Fruit fly (Drosophila melanogaster): ENCODE measurements around the gene RpL22.

Gene RpL22

dm6 chrX:758892-759621, 5.9 kb downstream of the RpL22 start, which contains the start of gene CG5273 (continued):
- TF ChIP-seq Eip74EF (GFP tag; optimal IDR thresholded peaks at IDR 0.05): no peak
- no peak for TF ChIP-seq cg (GFP tag; optimal IDR thresholded peaks at IDR 0.05)
- TF ChIP-seq pzg (GFP tag; optimal IDR thresholded peaks at IDR 0.05): peak; percentile 96
- peak; percentile 60 for TF ChIP-seq CG6254 (GFP tag; optimal IDR thresholded peaks at IDR 0.05)
- TF ChIP-seq Atf6 (GFP tag; IDR thresholded peaks at IDR 0.05): no peak
- peak; percentile 11 for TF ChIP-seq oc (tag; optimal IDR thresholded peaks at IDR 0.05)
- TF ChIP-seq Trl (optimal IDR thresholded peaks at IDR 0.05): no peak
- no peak for TF ChIP-seq Trl (GFP tag; optimal IDR thresholded peaks at IDR 0.05)
- no peak for TF ChIP-seq lola (GFP tag; optimal IDR thresholded peaks at IDR 0.05)
- TF ChIP-seq CG7987 (GFP tag; optimal IDR thresholded peaks at IDR 0.05): peak; percentile 53
- TF ChIP-seq CG14050 (GFP tag; IDR thresholded peaks at IDR 0.05): no peak
- 0 out of 3 replicates have a peak, but pooled peaks have one; percentile 24 for TF ChIP-seq ken (GFP tag; IDR thresholded peaks at IDR 0.05)
- TF ChIP-seq CG7372 (GFP tag; IDR thresholded peaks at IDR 0.05): no peak
- no peak for TF ChIP-seq Ada2b (GFP tag; IDR thresholded peaks at IDR 0.05)
- TF ChIP-seq cwo (GFP tag; optimal IDR thresholded peaks at IDR 0.05): peak; percentile 6
- TF ChIP-seq CG18619 (GFP tag; optimal IDR thresholded peaks at IDR 0.05): no peak
- no peak for TF ChIP-seq prd (optimal IDR thresholded peaks at IDR 0.05)
- peak; percentile 9; the same call in 1 of the 3 replicates for TF ChIP-seq prd (GFP tag; IDR thresholded peaks at IDR 0.05)
- TF ChIP-seq en (GFP tag; optimal IDR thresholded peaks at IDR 0.05): no peak
- peak; percentile 14 for TF ChIP-seq CG15696 (tag; optimal IDR thresholded peaks at IDR 0.05)
- no peak for TF ChIP-seq CG1792 (GFP tag; optimal IDR thresholded peaks at IDR 0.05)
- no peak for TF ChIP-seq hth (optimal IDR thresholded peaks at IDR 0.05)
- TF ChIP-seq ase (GFP tag; IDR thresholded peaks at IDR 0.05): no peak
- TF ChIP-seq phol (tag; optimal IDR thresholded peaks at IDR 0.05): peak; percentile 94
- TF ChIP-seq lilli (GFP tag; optimal IDR thresholded peaks at IDR 0.05): peak; percentile 20
- no peak for TF ChIP-seq az2 (GFP tag; optimal IDR thresholded peaks at IDR 0.05)
- TF ChIP-seq Aef1 (GFP tag; IDR thresholded peaks at IDR 0.05): no peak
- TF ChIP-seq unc-4 (GFP tag; IDR thresholded peaks at IDR 0.05; ENCODE audit: partially characterized antibody): peak; percentile 90
- TF ChIP-seq bigmax (GFP tag; optimal IDR thresholded peaks at IDR 0.05): no peak
- peak; percentile 91 for TF ChIP-seq Bgb (GFP tag; IDR thresholded peaks at IDR 0.05; ENCODE audit: partially characterized antibody)
- TF ChIP-seq dysf (GFP tag; IDR thresholded peaks at IDR 0.05): no peak
- TF ChIP-seq CG7839 (tag; optimal IDR thresholded peaks at IDR 0.05): peak; percentile 7
- no peak for TF ChIP-seq gsb (GFP tag; IDR thresholded peaks at IDR 0.05)
- TF ChIP-seq kni (GFP tag; optimal IDR thresholded peaks at IDR 0.05): peak; percentile 100
- peak; percentile 19 for TF ChIP-seq Mad (GFP tag; optimal IDR thresholded peaks at IDR 0.05)
- no peak for TF ChIP-seq CG5953 (GFP tag; IDR thresholded peaks at IDR 0.05)
- no peak for TF ChIP-seq seq (GFP tag; IDR thresholded peaks at IDR 0.05)
- TF ChIP-seq chinmo (GFP tag; IDR thresholded peaks at IDR 0.05; ENCODE audit: partially characterized antibody): peak; percentile 95
- no peak for TF ChIP-seq HmgD (GFP tag; optimal IDR thresholded peaks at IDR 0.05)
- peak; percentile 97 for TF ChIP-seq bbx (GFP tag; IDR thresholded peaks at IDR 0.05; ENCODE audit: partially characterized antibody)
- TF ChIP-seq bcd (GFP tag; optimal IDR thresholded peaks at IDR 0.05): peak; percentile 1
- TF ChIP-seq pan (optimal IDR thresholded peaks at IDR 0.05): no peak
- peak in 1 of 2 experiments; percentile 18 for TF ChIP-seq pan (GFP tag; optimal IDR thresholded peaks at IDR 0.05 in 1 of 2, IDR thresholded peaks at IDR 0.05 in 1 of 2)
- TF ChIP-seq wor (GFP tag; IDR thresholded peaks at IDR 0.05): no peak
- TF ChIP-seq C15 (GFP tag; IDR thresholded peaks at IDR 0.05): no peak
- TF ChIP-seq mld (GFP tag; IDR thresholded peaks at IDR 0.05; ENCODE audit: partially characterized antibody): peak; percentile 94
- no peak for TF ChIP-seq ERR (GFP tag; optimal IDR thresholded peaks at IDR 0.05)
- no peak for TF ChIP-seq ham (GFP tag; IDR thresholded peaks at IDR 0.05)
- peak; percentile 90 for TF ChIP-seq zen2 (GFP tag; IDR thresholded peaks at IDR 0.05; ENCODE audit: partially characterized antibody)
- peak; percentile 40 for TF ChIP-seq CG3995 (GFP tag; optimal IDR thresholded peaks at IDR 0.05)
